Worm (Caenorhabditis elegans) whole organism, L3 larva: Measurements from ENCODE around the gene pqn-48.
A peak's percentile ranks its signal among the peaks of the same experiment; 100 is the strongest.

Experiments
- R02D3.7 ChIP-seq: fragments of 150-350 bp; optimal IDR thresholded peaks from 2 replicates; lab custom pipeline; 2014; ENCODE audit warnings: missing biosample characterization, missing genetic modification characterization
- ZK546.5 ChIP-seq: sonication (generic microtip); optimal IDR thresholded peaks from 2 replicates; lab custom pipeline; 2017; ENCODE audit warnings: missing biosample characterization, missing genetic modification characterization
- ama-1 ChIP-seq: fragments of 150-350 bp; optimal IDR thresholded peaks from 2 replicates; lab custom pipeline; 2018
- ceh-16 ChIP-seq: sonication (generic microtip); optimal IDR thresholded peaks from 2 replicates; lab custom pipeline; 2017; ENCODE audit warnings: missing biosample characterization, missing genetic modification characterization
- ceh-28 ChIP-seq: fragments of 150-350 bp; optimal IDR thresholded peaks from 2 replicates; lab custom pipeline; 2014; ENCODE audit warnings: missing biosample characterization, missing genetic modification reagents, missing genetic modification characterization
- ceh-82 ChIP-seq: fragments of 150-350 bp; optimal IDR thresholded peaks from 2 replicates; lab custom pipeline; 2014; ENCODE audit warnings: missing biosample characterization, missing genetic modification characterization
- ceh-9 ChIP-seq: sonication (generic microtip); optimal IDR thresholded peaks from 2 replicates; lab custom pipeline; 2018; ENCODE audit warnings: missing biosample characterization, missing genetic modification characterization
- egl-5 ChIP-seq: fragments of 150-350 bp; optimal IDR thresholded peaks from 2 replicates; lab custom pipeline; 2017; ENCODE audit warnings: missing biosample characterization, missing genetic modification reagents, missing genetic modification characterization, inconsistent platforms
- elt-1 ChIP-seq: fragments of 150-350 bp; optimal IDR thresholded peaks from 2 replicates; lab custom pipeline; 2014; ENCODE audit warnings: missing biosample characterization, missing genetic modification characterization
- elt-2 ChIP-seq: sonication (generic microtip); optimal IDR thresholded peaks from 2 replicates; lab custom pipeline; 2016; ENCODE audit warnings: missing genetic modification reagents, mild to moderate bottlenecking, missing genetic modification characterization, missing compliant biosample characterization
- elt-3 ChIP-seq, 3 experiments: fragments of 150-350 bp in 1 of 3; sonication (generic microtip) in 2 of 3; optimal IDR thresholded peaks; 2 replicates in 2 of 3; 4 replicates in 1 of 3; lab custom pipeline; 2014 to 2017; ENCODE audit warnings: missing biosample characterization in 3 of 3, missing genetic modification characterization in 3 of 3
- eor-1 ChIP-seq, 2 experiments: fragments of 150-350 bp; optimal IDR thresholded peaks; 2 replicates each; lab custom pipeline; 2014 to 2018; ENCODE audit warnings: missing biosample characterization in 2 of 2, missing genetic modification characterization in 2 of 2
- fkh-10 ChIP-seq: sonication (generic microtip); optimal IDR thresholded peaks from 2 replicates; lab custom pipeline; 2017; ENCODE audit warnings: missing biosample characterization, missing genetic modification reagents, missing genetic modification characterization
- fos-1 ChIP-seq: fragments of 150-350 bp; optimal IDR thresholded peaks from 2 replicates; lab custom pipeline; 2014; ENCODE audit warnings: missing biosample characterization, missing genetic modification characterization
- hmg-11 ChIP-seq: sonication (generic microtip); optimal IDR thresholded peaks from 2 replicates; lab custom pipeline; 2016; ENCODE audit warnings: missing genetic modification characterization, missing compliant biosample characterization
- jun-1 ChIP-seq: fragments of 150-350 bp; optimal IDR thresholded peaks from 2 replicates; lab custom pipeline; 2014; ENCODE audit warnings: missing biosample characterization, missing genetic modification reagents, missing genetic modification characterization
- lin-15B ChIP-seq: fragments of 150-350 bp; optimal IDR thresholded peaks from 2 replicates; lab custom pipeline; 2014; ENCODE audit warnings: missing biosample characterization, missing genetic modification characterization
- lin-39 ChIP-seq: fragments of 150-350 bp; optimal IDR thresholded peaks from 2 replicates; lab custom pipeline; 2018; ENCODE audit warnings: missing biosample characterization, missing genetic modification reagents, missing genetic modification characterization
- lsy-12 ChIP-seq: sonication (generic microtip); optimal IDR thresholded peaks from 2 replicates; lab custom pipeline; 2016; ENCODE audit warnings: mild to moderate bottlenecking, missing genetic modification characterization, missing compliant biosample characterization
- mdl-1 ChIP-seq: fragments of 150-350 bp; optimal IDR thresholded peaks from 2 replicates; lab custom pipeline; 2014; ENCODE audit warnings: missing biosample characterization, missing genetic modification characterization
- nfya-1 ChIP-seq: sonication (generic microtip); optimal IDR thresholded peaks from 2 replicates; lab custom pipeline; 2017; ENCODE audit warnings: missing genetic modification characterization, mild to moderate bottlenecking, missing compliant biosample characterization, antibody characterized with exemption, moderate library complexity; ENCODE audit not compliant: insufficient read depth
- nhr-11 ChIP-seq: fragments of 150-350 bp; optimal IDR thresholded peaks from 2 replicates; lab custom pipeline; 2014; ENCODE audit warnings: missing biosample characterization, missing genetic modification characterization
- nhr-12 ChIP-seq: fragments of 150-350 bp; optimal IDR thresholded peaks from 2 replicates; lab custom pipeline; 2014; ENCODE audit warnings: missing biosample characterization, missing genetic modification characterization
- nhr-237 ChIP-seq: fragments of 150-350 bp; optimal IDR thresholded peaks from 2 replicates; lab custom pipeline; 2014; ENCODE audit warnings: missing biosample characterization, missing genetic modification characterization
- nhr-25 ChIP-seq: sonication (generic microtip); optimal IDR thresholded peaks from 2 replicates; lab custom pipeline; 2017; ENCODE audit warnings: missing biosample characterization, missing genetic modification characterization
- nhr-28 ChIP-seq: fragments of 150-350 bp; optimal IDR thresholded peaks from 2 replicates; lab custom pipeline; 2014; ENCODE audit warnings: missing biosample characterization, missing genetic modification characterization
- nhr-43 ChIP-seq: sonication (generic microtip); optimal IDR thresholded peaks from 2 replicates; lab custom pipeline; 2016; ENCODE audit warnings: mild to moderate bottlenecking, missing genetic modification characterization, missing compliant biosample characterization; ENCODE audit not compliant: poor library complexity, severe bottlenecking
- nhr-67 ChIP-seq: fragments of 150-350 bp; optimal IDR thresholded peaks from 2 replicates; lab custom pipeline; 2014; ENCODE audit warnings: missing biosample characterization, missing genetic modification characterization
- nhr-77 ChIP-seq: fragments of 150-350 bp; optimal IDR thresholded peaks from 2 replicates; lab custom pipeline; 2014; ENCODE audit warnings: missing biosample characterization, missing genetic modification characterization
- pha-4 ChIP-seq: fragments of 150-350 bp; optimal IDR thresholded peaks from 2 replicates; lab custom pipeline; 2014; ENCODE audit warnings: missing biosample characterization, missing genetic modification reagents, missing genetic modification characterization
- pqm-1 ChIP-seq: fragments of 150-350 bp; optimal IDR thresholded peaks from 2 replicates; lab custom pipeline; 2017; ENCODE audit warnings: missing biosample characterization, missing genetic modification characterization, inconsistent platforms
- sea-2 ChIP-seq: fragments of 150-350 bp; sonication (generic microtip); optimal IDR thresholded peaks from 4 replicates; lab custom pipeline; 2014; ENCODE audit warnings: missing biosample characterization, missing genetic modification reagents, missing genetic modification characterization
- skn-1 ChIP-seq: fragments of 150-350 bp; optimal IDR thresholded peaks from 2 replicates; lab custom pipeline; 2014; ENCODE audit warnings: missing biosample characterization, missing genetic modification characterization
- snpc-4 ChIP-seq: fragments of 150-350 bp; optimal IDR thresholded peaks from 2 replicates; lab custom pipeline; 2014; ENCODE audit warnings: missing biosample characterization, missing genetic modification characterization
- tbx-2 ChIP-seq: sonication (generic microtip); optimal IDR thresholded peaks from 2 replicates; lab custom pipeline; 2016; ENCODE audit warnings: mild to moderate bottlenecking, missing genetic modification characterization, missing compliant biosample characterization
- unc-62 ChIP-seq: fragments of 150-350 bp; sonication (generic microtip); optimal IDR thresholded peaks from 4 replicates; lab custom pipeline; 2014; ENCODE audit warnings: missing biosample characterization, missing genetic modification reagents, missing genetic modification characterization
- ztf-4 ChIP-seq: fragments of 150-350 bp; optimal IDR thresholded peaks from 2 replicates; lab custom pipeline; 2014; ENCODE audit warnings: missing biosample characterization, missing genetic modification characterization

Gene pqn-48

DNA sequence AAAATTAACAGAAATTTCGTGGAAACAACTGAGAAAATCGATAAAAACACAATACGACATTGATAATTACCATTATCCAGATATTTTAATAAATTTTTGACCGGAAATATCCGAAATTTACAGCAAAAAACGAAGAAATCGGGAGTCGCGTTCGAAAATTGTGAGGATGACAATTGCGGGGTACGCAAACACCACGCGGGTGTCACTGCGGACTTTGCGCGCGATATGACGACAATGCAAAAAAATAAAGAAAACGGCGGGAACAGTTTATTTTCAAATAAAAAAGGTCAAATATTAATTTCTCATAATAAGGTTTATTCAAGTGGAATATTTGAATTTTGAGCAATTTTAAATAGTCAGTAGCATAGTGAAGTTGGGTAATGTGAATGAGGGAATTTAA lies 5.7 kb downstream of the pqn-48 start, which contains the start of gene rpn-11 (continued):
- TF ChIP-seq pqm-1 = peak; percentile 25
- peak; percentile 9 for TF ChIP-seq egl-5 (tag; lab: Kevin White, UChicago)
- TF ChIP-seq nhr-67 (tag; lab: Kevin White, UChicago) = no peak
- peak; percentile 64 for TF ChIP-seq nhr-25
- TF ChIP-seq eor-1 (tag; optimal IDR thresholded peaks at IDR 0.05; lab: Kevin White, UChicago) = no peak
- TF ChIP-seq jun-1 (tag; lab: Kevin White, UChicago) = peak; percentile 52
- no peak for TF ChIP-seq sea-2 (GFP tag; lab: Kevin White, UChicago)
- TF ChIP-seq nhr-28 = no peak
- TF ChIP-seq nhr-12 (tag; lab: Kevin White, UChicago) = no peak
- TF ChIP-seq snpc-4 (tag; lab: Kevin White, UChicago) = peak; percentile 82
- TF ChIP-seq ama-1 = peak; percentile 25
- peak; percentile 98 for TF ChIP-seq skn-1
- no peak for TF ChIP-seq ztf-4
- peak; percentile 78 for TF ChIP-seq ceh-28 (tag; lab: Kevin White, UChicago)
- TF ChIP-seq lin-39 (tag; lab: Kevin White, UChicago) = peak; percentile 29
- TF ChIP-seq elt-3 (tag; optimal IDR thresholded peaks at IDR 0.05; lab: Kevin White, UChicago) = no peak
- TF ChIP-seq elt-1 (tag; lab: Kevin White, UChicago) = no peak
- TF ChIP-seq nfya-1 = peak; percentile 85
- peak; percentile 32 for TF ChIP-seq ZK546.5
- TF ChIP-seq fkh-10 = no peak
- TF ChIP-seq hmg-11 (tag; lab: Kevin White, UChicago) = peak; percentile 80
- TF ChIP-seq pha-4 = peak; percentile 88

DNA sequence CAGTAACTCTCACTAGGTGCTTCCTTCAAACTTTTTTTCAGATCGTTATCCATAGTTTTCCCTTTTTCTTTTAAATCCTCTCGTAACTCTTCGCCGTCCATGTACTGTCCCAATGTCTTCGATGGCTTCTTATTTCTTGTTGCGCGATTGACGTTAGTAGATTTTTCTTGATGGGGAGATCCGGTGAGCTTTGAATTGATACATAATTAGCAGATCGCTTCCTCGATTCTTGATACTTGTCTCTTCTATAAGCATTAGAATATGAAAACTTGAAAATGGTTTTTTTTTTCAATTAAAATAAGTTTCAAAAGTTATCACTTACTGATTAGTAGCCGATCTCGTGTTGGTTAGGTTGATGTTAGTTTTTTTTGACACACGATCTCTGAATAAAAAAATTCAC lies 6.7 kb downstream of the pqn-48 start, which contains the start of gene K07D4.2:
Gene K07D4.2 (minus strand): TSS at position 101 of the 400 bp plus-strand sequence.
- TF ChIP-seq ceh-16 (tag; lab: Kevin White, UChicago) (no peak), elt-1 (tag; lab: Kevin White, UChicago) (no peak), nhr-12 (tag; lab: Kevin White, UChicago) (no peak), lsy-12 (tag; lab: Kevin White, UChicago) (no peak), ZK546.5 (no peak), elt-3 (tag; optimal IDR thresholded peaks at IDR 0.05; lab: Kevin White, UChicago) (no peak), nhr-67 (tag; lab: Kevin White, UChicago) (no peak), nhr-77 (tag; lab: Kevin White, UChicago) (no peak), R02D3.7 (no peak), ceh-9 (no peak), mdl-1 (no peak), unc-62 (GFP tag; lab: Kevin White, UChicago) (no peak), ceh-82 (tag; lab: Kevin White, UChicago) (no peak), fos-1 (tag; lab: Kevin White, UChicago) (no peak), hmg-11 (tag; lab: Kevin White, UChicago) (no peak), nhr-237 (tag; lab: Kevin White, UChicago) (no peak), nhr-25 (no peak), nhr-11 (tag; lab: Kevin White, UChicago) (no peak)

DNA sequence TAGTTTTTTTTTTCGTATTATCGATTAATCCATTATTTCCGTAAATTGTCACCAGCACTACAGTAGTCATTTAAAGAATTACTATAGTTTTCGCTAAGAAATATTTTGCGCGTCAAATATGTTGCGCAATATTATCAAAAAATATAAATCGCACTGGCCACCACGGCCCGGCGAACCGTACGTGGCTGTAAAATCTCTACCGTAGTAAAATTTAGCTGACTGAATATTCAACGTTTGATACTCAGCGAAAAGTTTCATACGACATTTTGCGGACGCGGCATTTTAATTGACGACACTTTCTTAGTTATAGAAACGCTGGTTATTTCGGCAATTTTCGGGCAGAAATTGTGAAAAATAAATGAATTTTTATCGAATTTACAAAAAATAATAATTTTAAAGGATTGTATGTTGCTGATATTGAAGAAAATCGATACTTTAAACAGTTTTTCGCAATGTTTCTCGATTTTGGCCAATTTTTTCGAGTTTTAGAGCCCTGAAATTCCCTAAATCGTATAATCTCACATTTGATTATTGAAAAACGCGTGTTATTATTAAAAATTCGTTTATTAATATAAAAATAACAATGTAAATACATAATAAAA lies 9.3 kb downstream of the pqn-48 start:
- peak; percentile 30 for TF ChIP-seq tbx-2
- TF ChIP-seq elt-2 = peak; percentile 54
- peak; percentile 13 for TF ChIP-seq nfya-1
- TF ChIP-seq nhr-43 (tag; lab: Kevin White, UChicago) = peak; percentile 58
- TF ChIP-seq lsy-12 (tag; lab: Kevin White, UChicago) = peak; percentile 31
- peak; percentile 43 for TF ChIP-seq hmg-11 (tag; lab: Kevin White, UChicago)
- peak; percentile 22 for TF ChIP-seq lin-15B (tag; lab: Kevin White, UChicago)
- TF ChIP-seq, all 47 proteins: peak for 7; not testable (repeated sequence) for 40

DNA sequence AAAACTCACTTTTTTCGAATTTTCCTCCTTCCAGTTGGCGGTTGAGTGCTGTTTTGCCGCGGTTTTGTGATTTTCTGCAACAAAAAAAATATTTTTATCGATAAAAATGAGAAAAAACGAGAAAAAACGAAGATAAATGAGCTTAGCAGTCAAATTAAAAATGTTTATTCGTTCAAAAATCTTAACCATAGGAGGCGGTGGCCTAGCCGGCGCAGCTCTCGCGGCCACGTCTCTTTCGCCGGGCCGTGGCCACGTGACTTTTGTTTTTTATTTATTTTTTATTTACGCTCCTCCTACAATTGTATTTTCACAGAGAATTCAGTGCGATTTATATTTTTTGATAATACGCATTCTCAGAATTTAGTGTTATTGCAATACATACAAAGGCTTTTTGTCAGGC lies 11.0 kb downstream of the pqn-48 start:
- peak; percentile 3 for TF ChIP-seq lin-15B (tag; lab: Kevin White, UChicago)
- TF ChIP-seq pha-4 = peak; percentile 6
- peak; percentile 21 for TF ChIP-seq nfya-1
- TF ChIP-seq elt-2 = peak; percentile 21
- TF ChIP-seq, all 47 proteins: peak for 4; not testable (repeated sequence) for 43
